Fruit fly (Drosophila melanogaster) Kc167 (cell line): ENCODE measurements around the gene dpr5.

ENCODE experiments used
- Myc ChIP-seq: fragments of >200 bp; optimal IDR thresholded peaks from 2 replicates; lab custom pipeline; 2017; ENCODE audit warnings: missing external identifiers
- Sin3A ChIP-seq: fragments of >200 bp; optimal IDR thresholded peaks from 2 replicates; lab custom pipeline; 2018; ENCODE audit warnings: missing external identifiers
- h ChIP-seq: fragments of >200 bp; optimal IDR thresholded peaks from 3 replicates; lab custom pipeline; 2018; ENCODE audit warnings: missing external identifiers
- insv ChIP-seq: fragments of >200 bp; optimal IDR thresholded peaks from 3 replicates; lab custom pipeline; 2018; ENCODE audit warnings: missing external identifiers
- psq ChIP-seq: fragments of >200 bp; optimal IDR thresholded peaks from 2 replicates; lab custom pipeline; 2017; ENCODE audit warnings: missing external identifiers
- ttk ChIP-seq: sonication (Bioruptor generic); optimal IDR thresholded peaks from 2 replicates; lab custom pipeline; 2017; ENCODE audit warnings: missing external identifiers

dpr5 gene

DNA sequence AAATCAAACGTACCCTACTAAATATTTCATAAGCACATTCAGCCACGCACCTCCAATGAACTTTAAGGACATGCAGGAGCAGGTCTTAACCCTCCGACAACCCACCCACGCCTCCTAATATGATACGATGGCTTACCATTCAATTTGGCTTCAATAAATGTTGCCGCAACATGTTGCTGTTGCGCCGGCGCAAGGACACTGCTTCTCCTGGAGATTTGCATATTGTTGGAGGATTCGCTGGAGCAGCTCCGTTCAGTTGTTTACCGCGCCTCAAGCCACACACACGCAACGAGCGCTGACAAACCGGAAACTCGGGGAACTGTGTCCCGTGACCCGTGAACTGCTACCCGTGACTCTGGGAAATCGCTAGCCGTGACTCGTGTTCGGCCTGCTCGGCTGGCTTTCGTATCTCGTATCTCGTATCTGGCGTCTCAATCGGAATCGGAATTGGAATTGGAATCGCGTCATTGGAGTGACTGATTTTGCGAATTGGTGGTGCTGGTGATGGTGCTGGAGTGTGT, at the start of gene dpr5:
TSS of gene dpr5 (plus strand) at position 270 of the 521 bp plus-strand sequence.
- TF ChIP-seq insv (lab: Kevin White, UChicago) (no peak), Myc (lab: Kevin White, UChicago) (no peak), ttk (lab: Kevin White, UChicago) (no peak), h (lab: Kevin White, UChicago) (no peak), psq (lab: Kevin White, UChicago) (no peak), Sin3A (no peak)

DNA sequence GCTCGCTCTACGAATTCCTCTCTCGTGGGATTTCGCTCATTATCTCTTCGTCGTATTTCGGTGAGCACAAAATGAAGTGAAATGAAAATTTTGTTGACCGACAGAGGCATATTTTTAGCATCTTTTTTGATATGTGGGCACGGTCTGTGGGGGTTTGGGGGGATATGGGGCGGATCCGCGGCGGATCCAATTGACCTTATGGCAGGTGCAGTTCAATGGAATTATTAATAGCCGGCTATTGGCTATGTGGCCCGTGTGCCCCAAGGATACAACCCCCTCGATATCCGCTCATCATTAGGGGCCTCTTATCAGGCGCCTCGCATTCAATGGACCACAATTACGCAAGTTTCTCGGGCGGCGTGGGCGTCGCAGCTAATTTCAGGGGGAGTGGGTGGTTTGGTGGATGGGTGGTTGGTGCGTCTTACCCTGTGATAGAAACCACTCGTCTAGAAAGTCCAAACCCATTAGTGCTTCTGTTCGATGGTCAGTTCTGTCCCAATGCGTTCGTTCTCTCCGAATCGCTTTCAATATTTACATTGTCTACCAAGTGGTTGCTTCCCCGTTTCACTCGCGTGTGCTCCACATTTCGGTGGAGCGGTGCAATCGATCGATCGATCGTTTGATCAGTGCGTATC, 48.5 kb upstream of the dpr5 start, which contains the start of gene sals:
TSS of gene sals (minus strand) at position 585 of the 635 bp plus-strand sequence.
- no peak for TF ChIP-seq psq (lab: Kevin White, UChicago)
- no peak for TF ChIP-seq Myc (lab: Kevin White, UChicago)
- TF ChIP-seq Sin3A: no peak
- no peak for TF ChIP-seq ttk (lab: Kevin White, UChicago)
- no peak for TF ChIP-seq h (lab: Kevin White, UChicago)
- TF ChIP-seq insv (lab: Kevin White, UChicago): no peak

DNA sequence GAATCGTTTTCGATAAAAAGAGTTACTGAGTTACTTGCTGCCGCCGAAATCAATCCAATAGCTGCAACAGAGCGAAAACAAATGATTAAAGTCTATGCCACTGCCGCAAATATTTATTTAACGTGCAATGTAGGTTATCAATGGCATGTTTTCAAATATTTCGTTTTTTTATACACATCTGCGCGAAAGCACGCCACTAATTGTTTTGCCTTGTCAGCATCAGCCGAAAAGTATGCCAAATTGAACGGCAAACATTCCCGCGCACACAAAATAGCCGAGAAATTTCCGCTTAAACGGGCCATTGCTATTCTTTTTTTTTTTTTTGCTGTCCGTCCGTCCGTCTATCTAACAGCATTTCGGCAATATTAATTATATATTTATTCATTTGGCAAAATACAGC, 47.7 kb upstream of the dpr5 start:
- TF ChIP-seq insv (lab: Kevin White, UChicago) (no peak), Sin3A (no peak), Myc (lab: Kevin White, UChicago) (no peak), h (lab: Kevin White, UChicago) (no peak), psq (lab: Kevin White, UChicago) (no peak), ttk (lab: Kevin White, UChicago) (no peak)

DNA sequence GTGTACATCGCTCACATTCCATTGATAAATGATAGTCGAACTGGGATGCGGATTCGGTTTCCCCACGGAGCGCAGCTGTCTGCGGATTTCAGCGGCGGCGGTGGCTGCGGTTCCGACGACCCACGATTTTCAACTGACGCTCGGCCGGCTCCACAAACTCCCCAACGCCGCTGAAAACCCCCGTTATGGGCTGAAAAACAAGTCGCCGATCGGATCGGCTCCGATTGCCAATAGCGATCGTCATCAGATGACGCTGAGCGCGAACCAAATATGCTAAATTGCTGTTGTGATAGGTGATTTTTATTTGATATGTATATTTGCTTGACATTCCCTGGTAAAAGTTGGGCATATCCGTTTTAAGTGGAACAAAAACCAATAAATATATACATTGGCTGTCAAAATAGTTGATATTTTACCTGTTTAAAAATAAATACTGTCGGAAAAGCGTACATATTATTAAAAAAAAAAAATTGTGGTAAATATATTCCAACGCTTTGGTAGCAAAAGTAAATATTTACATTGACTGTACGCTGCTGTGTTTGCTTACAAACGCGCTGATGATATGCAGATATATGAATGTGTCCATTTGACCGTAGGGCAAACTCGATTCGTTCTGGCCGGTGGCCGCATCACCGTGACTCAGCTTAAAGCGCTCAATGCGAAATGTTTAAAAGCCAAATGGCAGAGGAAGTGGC, 45.4 kb upstream of the dpr5 start:
- TF ChIP-seq ttk (lab: Kevin White, UChicago): no peak
- no peak for TF ChIP-seq psq (lab: Kevin White, UChicago)
- no peak for TF ChIP-seq insv (lab: Kevin White, UChicago)
- no peak for TF ChIP-seq Myc (lab: Kevin White, UChicago)
- TF ChIP-seq h (lab: Kevin White, UChicago): no peak

DNA sequence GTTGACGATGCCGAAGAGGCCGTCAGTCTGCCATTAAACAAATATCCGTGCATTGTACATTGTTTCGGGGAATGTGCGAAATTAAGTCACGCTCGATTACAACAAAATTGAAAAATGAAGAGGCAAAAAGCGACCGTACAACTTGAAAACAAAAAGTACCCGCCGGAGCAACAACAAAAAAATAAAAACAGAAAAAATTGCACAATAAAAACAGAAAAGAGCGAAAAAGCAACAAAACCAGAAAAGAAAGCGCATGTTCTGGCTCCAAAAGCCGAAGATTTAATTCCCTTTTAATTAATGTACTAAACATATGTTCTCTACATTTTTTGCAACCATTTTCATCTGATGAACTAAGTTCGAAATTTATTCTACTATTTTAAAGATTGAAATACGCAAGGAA, 43.2 kb upstream of the dpr5 start:
- TF ChIP-seq ttk (lab: Kevin White, UChicago) (no peak), Myc (lab: Kevin White, UChicago) (no peak), h (lab: Kevin White, UChicago) (no peak), psq (lab: Kevin White, UChicago) (no peak), Sin3A (no peak), insv (lab: Kevin White, UChicago) (no peak)

DNA sequence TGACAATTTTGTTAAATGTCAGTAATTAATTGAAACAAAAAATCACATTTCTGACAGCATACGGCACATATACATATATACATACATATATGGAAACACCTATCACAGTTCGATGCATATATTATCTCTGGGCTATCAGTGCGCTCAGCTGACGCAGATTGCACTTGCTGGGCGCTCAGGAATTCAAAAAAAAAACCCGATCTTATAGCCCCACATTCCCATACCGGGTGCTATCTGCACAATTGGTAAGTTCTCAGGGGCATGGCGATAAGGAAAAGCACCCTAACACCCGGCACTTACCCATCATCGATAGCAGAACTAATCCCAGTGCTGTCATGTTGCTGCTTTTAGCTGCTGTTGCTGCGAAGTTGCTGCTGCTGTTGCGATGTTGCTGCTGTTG, 42.5 kb upstream of the dpr5 start:
- TF ChIP-seq h (lab: Kevin White, UChicago) (no peak), insv (lab: Kevin White, UChicago) (no peak), psq (lab: Kevin White, UChicago) (no peak), ttk (lab: Kevin White, UChicago) (no peak), Sin3A (no peak), Myc (lab: Kevin White, UChicago) (no peak)

DNA sequence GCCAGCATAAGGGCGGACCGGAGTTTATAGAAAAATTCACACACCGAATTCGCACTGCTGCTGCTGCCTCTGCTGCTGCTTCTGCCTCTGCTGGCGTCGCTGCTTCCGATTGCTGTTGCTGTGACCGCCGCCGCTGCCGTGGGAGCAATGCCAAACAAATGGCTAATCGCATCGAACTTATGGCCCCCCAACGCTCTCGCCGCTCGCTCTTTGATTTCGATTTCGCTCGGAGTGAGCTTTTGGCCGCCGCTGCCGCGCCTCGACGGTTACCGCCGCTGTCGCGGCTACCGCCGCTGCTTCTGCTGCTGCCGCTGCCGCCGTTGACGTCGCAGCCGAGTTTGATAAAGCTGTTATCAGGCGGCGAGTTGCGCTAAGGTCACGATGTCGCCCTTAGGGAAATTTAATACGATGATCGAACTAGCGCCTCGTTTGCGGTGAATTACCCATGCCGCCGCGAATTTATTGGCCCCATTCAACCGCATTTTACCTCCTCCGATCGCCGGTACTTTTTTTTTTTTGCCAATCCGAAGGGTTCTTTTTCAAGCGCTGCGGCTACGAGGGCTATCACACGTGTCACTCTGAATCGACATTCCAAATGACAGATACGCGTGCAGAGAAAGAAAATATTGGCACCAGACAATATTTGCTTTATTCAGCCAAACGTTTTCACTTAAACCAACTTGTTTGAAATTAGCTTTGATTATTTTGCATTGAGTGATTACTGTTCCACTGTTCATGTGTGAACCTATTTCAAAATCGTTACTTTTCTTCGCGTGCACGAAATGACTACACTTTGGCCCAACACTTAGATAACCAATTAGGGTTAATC, 41.5 kb upstream of the dpr5 start:
- TF ChIP-seq Sin3A: no peak
- no peak for TF ChIP-seq insv (lab: Kevin White, UChicago)
- no peak for TF ChIP-seq h (lab: Kevin White, UChicago)
- TF ChIP-seq ttk (lab: Kevin White, UChicago): no peak
- no peak for TF ChIP-seq psq (lab: Kevin White, UChicago)
- TF ChIP-seq Myc (lab: Kevin White, UChicago): no peak

DNA sequence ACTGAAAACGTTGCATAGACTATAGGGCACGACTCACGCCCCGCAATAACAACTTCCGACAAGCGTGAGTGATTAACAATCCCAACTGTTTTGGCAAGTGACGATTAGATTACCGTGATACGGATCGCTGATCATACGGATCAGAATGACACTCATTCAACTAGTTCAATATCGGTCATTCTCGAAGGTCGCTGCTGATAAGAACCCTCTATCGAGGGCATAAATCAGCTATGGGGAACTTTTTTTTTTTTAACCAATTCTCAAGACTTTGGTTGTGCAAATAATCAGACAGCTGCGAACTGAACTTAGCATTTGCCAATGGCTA, 41.0 kb upstream of the dpr5 start:
- TF ChIP-seq h (lab: Kevin White, UChicago) (no peak), ttk (lab: Kevin White, UChicago) (no peak), insv (lab: Kevin White, UChicago) (no peak), Sin3A (no peak), psq (lab: Kevin White, UChicago) (no peak), Myc (lab: Kevin White, UChicago) (no peak)

DNA sequence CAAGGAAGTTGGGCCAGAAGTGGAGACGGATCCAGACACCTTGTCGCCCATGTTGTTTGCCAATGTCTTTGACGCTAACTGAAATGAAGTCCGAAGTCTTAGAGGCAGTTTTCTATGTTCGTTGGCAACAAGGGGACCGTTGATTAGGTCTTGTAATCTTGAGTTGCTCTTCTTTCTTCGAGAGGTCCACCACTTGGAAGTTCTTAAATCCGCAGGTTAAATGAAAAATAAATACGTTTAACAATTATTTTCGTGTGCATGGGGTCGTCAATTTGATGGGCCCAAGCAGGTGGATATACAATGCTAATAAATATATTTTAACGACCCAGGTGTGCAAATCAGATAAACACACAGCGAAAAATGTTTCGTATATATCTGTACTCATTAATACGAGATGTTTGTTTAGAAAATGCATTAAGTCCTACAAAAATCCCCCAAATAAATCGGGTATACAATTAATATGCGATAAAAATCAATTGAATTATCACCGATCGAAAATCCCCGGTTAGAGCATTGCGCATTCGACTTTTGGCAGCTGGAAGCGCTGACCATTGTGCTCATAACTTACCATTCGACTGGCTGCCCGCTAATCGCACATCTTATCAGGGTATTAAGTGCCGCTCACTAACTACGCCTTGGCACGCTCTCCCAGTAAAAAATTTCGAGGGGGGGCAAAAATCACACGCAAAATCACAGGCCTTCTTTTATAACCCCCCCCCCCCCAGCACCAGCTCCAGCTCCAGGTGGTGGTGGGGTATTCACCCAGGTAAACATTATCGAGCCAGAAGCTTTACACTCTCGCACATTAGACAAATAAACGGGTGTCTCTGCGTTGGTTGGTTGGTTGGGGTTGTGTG, 39.1 kb upstream of the dpr5 start, which contains the start of gene PGRP-LB:
TSS of gene PGRP-LB (minus strand) at position 51 of the 857 bp plus-strand sequence.
- no peak for TF ChIP-seq ttk (lab: Kevin White, UChicago)

DNA sequence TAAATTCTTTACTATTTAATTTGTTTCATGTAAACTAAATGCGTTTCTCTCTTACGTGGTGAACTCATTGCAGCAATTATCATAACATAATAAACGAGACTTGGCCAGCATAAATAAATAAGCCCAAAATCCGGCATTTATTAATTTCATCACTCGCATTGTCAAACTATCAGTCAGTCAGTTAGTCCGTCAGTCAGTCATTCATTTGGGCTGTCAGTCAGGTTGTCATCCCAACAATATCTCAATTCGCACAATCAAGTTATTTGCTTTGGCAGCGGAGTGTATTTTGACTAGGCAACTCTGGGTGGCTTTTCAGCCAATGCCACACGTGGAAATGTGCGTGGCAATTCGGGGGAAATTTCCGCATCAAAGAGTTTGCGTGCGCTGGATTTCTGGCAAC, 32.0 kb upstream of the dpr5 start:
- no peak for TF ChIP-seq Myc (lab: Kevin White, UChicago)
- TF ChIP-seq insv (lab: Kevin White, UChicago): no peak
- TF ChIP-seq Sin3A: no peak
- no peak for TF ChIP-seq ttk (lab: Kevin White, UChicago)
- no peak for TF ChIP-seq psq (lab: Kevin White, UChicago)
- no peak for TF ChIP-seq h (lab: Kevin White, UChicago)
